Worm (Caenorhabditis elegans) whole organism, midembryonic: ENCODE results near the gene clec-142.

Experiments used
- T22C8.4 ChIP-seq: fragments of 200-800 bp; sonication (Bioruptor generic); IDR thresholded peaks from 2 replicates; pipeline ENCODE4 v1.3.6; 2022; ENCODE audit warnings: missing genetic modification characterization, missing compliant biosample characterization
- cog-1 ChIP-seq: sonication (generic microtip); optimal IDR thresholded peaks from 2 replicates; lab custom pipeline; 2016; ENCODE audit warnings: missing genetic modification characterization, missing compliant biosample characterization
- flt-1 ChIP-seq: fragments of 200-800 bp; sonication (Bioruptor generic); IDR thresholded peaks from 2 replicates; pipeline ENCODE4 v1.3.6; 2022; ENCODE audit warnings: missing genetic modification characterization, missing compliant biosample characterization
- klf-2 ChIP-seq: fragments of 200-800 bp; sonication (Bioruptor generic); conservative IDR thresholded peaks from 2 replicates; pipeline ENCODE4 v1.3.6; 2022; ENCODE audit warnings: missing genetic modification reagents, missing genetic modification characterization, missing compliant biosample characterization
- med-1 ChIP-seq: sonication (generic microtip); optimal IDR thresholded peaks from 2 replicates; lab custom pipeline; 2017; ENCODE audit warnings: missing genetic modification characterization, mild to moderate bottlenecking, missing compliant biosample characterization, antibody characterized with exemption, missing genetic modification reagents; ENCODE audit not compliant: insufficient read depth
- tab-1 ChIP-seq: fragments of 200-800 bp; sonication (Bioruptor generic); IDR thresholded peaks from 2 replicates; pipeline ENCODE4 v1.3.6; 2022; ENCODE audit warnings: missing genetic modification characterization, missing compliant biosample characterization

DNA sequence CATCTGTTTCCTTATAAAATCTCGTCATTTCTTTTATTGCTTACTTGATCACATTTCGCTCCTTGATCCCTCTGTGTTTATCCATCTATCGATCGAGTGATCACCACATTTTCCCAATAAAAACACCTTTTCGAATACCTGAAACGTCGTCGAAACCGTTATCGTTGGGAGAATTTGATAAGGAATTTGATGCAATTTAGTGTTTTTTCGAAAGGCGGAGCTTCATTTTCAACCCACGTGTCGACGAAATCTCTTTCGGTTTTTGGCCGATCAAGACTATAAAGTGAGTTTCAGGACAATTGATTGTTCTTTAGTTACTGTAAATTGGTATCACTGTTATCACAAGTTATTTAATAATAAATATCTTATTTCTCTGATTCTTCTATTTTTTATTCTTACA, 13.9 kb upstream of the clec-142 start, which contains the start of gene srdh-1:
- TF ChIP-seq T22C8.4 (no peak), tab-1 (no peak), klf-2 (no peak), cog-1 (tag; lab: Kevin White, UChicago) (no peak), flt-1 (GFP tag; lab: Robert Waterston, UW) (no peak), med-1 (GFP tag; lab: Kevin White, UChicago) (no peak)
